Worm (Caenorhabditis elegans) whole organism, young adult: ENCODE data around the gene pals-18.

Experiments used
- aptf-2 ChIP-seq: fragments of 200-800 bp; sonication (Bioruptor generic); conservative IDR thresholded peaks from 2 replicates; pipeline ENCODE4 v1.3.6; 2022; ENCODE audit warnings: missing genetic modification reagents, missing genetic modification characterization, missing compliant biosample characterization
- snpc-4 ChIP-seq, 5 experiments: fragments of 150-350 bp in 1 of 5; sonication (generic microtip) in 4 of 5; optimal IDR thresholded peaks; 2 replicates each; lab custom pipeline; 2014 to 2018; ENCODE audit warnings: missing genetic modification characterization in 5 of 5, missing biosample characterization in 3 of 5, antibody characterized with exemption in 2 of 5, mild to moderate bottlenecking in 2 of 5, missing compliant biosample characterization in 2 of 5, missing genotype in 2 of 5, moderate library complexity in 2 of 5, missing genetic modification reagents in 1 of 5

DNA sequence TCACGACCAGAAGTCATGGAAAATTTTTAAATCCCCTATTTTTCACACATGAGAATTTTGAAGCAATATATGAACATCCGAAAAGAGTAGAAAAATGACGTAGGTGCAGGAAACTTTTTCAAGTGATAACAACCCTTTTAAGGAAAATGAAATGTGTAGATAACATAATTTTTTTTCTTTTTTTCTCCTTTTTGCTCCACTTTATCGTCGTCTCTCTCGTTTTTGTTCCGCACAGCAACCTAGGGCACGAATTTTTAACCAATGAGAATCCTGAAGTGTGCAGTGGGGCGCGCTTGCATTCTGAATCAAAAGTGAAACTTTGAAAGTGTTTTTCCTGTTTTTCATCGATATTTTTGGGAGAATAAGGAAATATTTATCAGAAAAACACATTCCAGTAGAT is 10.4 kb upstream of the pals-18 start:
- TF ChIP-seq snpc-4 (GFP tag; optimal IDR thresholded peaks at IDR 0.05; lab: Kevin White, UChicago) = no peak
- TF ChIP-seq snpc-4 (tag; optimal IDR thresholded peaks at IDR 0.05; lab: Kevin White, UChicago) = no peak
- no peak for TF ChIP-seq aptf-2 (GFP tag; lab: Robert Waterston, UW)
